Worm (Caenorhabditis elegans) whole organism, L2 larva: Measurements from ENCODE around the gene F40A3.1.

ENCODE experiments used
- C34F6.9 ChIP-seq: fragments of 150-350 bp; optimal IDR thresholded peaks from 2 replicates; lab custom pipeline; 2014; ENCODE audit warnings: missing biosample characterization, missing genetic modification characterization
- F13H6.1 ChIP-seq: sonication (generic microtip); optimal IDR thresholded peaks from 2 replicates; lab custom pipeline; 2016; ENCODE audit warnings: missing genetic modification characterization, missing compliant biosample characterization
- R02D3.7 ChIP-seq: fragments of 150-350 bp; optimal IDR thresholded peaks from 2 replicates; lab custom pipeline; 2014; ENCODE audit warnings: missing biosample characterization, missing genetic modification characterization
- Y55F3AM.14 ChIP-seq: fragments of 200-800 bp; sonication (Bioruptor generic); optimal IDR thresholded peaks from 2 replicates; lab custom pipeline; 2018; ENCODE audit warnings: mild to moderate bottlenecking, missing genetic modification characterization, missing compliant biosample characterization
- ama-1 ChIP-seq: fragments of 150-350 bp; optimal IDR thresholded peaks from 2 replicates; lab custom pipeline; 2018; ENCODE audit warnings: inconsistent platforms
- blmp-1 ChIP-seq: sonication (generic microtip); optimal IDR thresholded peaks from 2 replicates; lab custom pipeline; 2017; ENCODE audit warnings: missing genetic modification characterization, mild to moderate bottlenecking, missing compliant biosample characterization, antibody characterized with exemption, moderate library complexity; ENCODE audit not compliant: insufficient read depth
- ceh-16 ChIP-seq: fragments of 150-350 bp; optimal IDR thresholded peaks from 2 replicates; lab custom pipeline; 2014; ENCODE audit warnings: missing biosample characterization, missing genetic modification characterization
- ceh-82 ChIP-seq: fragments of 150-350 bp; optimal IDR thresholded peaks from 2 replicates; lab custom pipeline; 2014; ENCODE audit warnings: missing biosample characterization, missing genetic modification characterization
- crh-2 ChIP-seq: sonication (generic microtip); optimal IDR thresholded peaks from 2 replicates; lab custom pipeline; 2017; ENCODE audit warnings: missing biosample characterization, missing genetic modification characterization
- dmd-4 ChIP-seq: sonication (generic microtip); optimal IDR thresholded peaks from 2 replicates; lab custom pipeline; 2017; ENCODE audit warnings: missing biosample characterization, missing genetic modification characterization
- elt-1 ChIP-seq: fragments of 150-350 bp; optimal IDR thresholded peaks from 2 replicates; lab custom pipeline; 2014; ENCODE audit warnings: missing biosample characterization, missing genetic modification characterization
- elt-3 ChIP-seq: sonication (generic microtip); optimal IDR thresholded peaks from 2 replicates; lab custom pipeline; 2017; ENCODE audit warnings: missing biosample characterization, missing genetic modification characterization
- fos-1 ChIP-seq: fragments of 150-350 bp; optimal IDR thresholded peaks from 2 replicates; lab custom pipeline; 2014; ENCODE audit warnings: missing biosample characterization, missing genetic modification characterization
- lin-11 ChIP-seq: fragments of 150-350 bp; sonication (generic microtip); optimal IDR thresholded peaks from 2 replicates; lab custom pipeline; 2014; ENCODE audit warnings: missing biosample characterization, missing genetic modification characterization, inconsistent platforms, mixed read lengths
- lin-39 ChIP-seq: fragments of 150-350 bp; optimal IDR thresholded peaks from 2 replicates; lab custom pipeline; 2014; ENCODE audit warnings: missing biosample characterization, missing genetic modification reagents, missing genetic modification characterization
- lsy-2 ChIP-seq, 2 experiments: fragments of 150-350 bp in 1 of 2; sonication (generic microtip) in 1 of 2; optimal IDR thresholded peaks; 2 replicates each; lab custom pipeline; 2014 to 2017; ENCODE audit warnings: missing biosample characterization in 2 of 2, missing genetic modification characterization in 2 of 2
- mab-5 ChIP-seq: fragments of 150-350 bp; optimal IDR thresholded peaks from 2 replicates; lab custom pipeline; 2014; ENCODE audit warnings: missing biosample characterization, missing genetic modification characterization
- mdl-1 ChIP-seq, 2 experiments: fragments of 150-350 bp in 1 of 2; sonication (generic microtip) in 1 of 2; optimal IDR thresholded peaks; 2 replicates each; lab custom pipeline; 2017; ENCODE audit warnings: missing biosample characterization in 2 of 2, missing genetic modification characterization in 2 of 2
- nhr-10 ChIP-seq: sonication (generic microtip); optimal IDR thresholded peaks from 2 replicates; lab custom pipeline; 2017; ENCODE audit warnings: missing biosample characterization, missing genetic modification characterization
- nhr-12 ChIP-seq: fragments of 150-350 bp; optimal IDR thresholded peaks from 2 replicates; lab custom pipeline; 2014; ENCODE audit warnings: missing biosample characterization, missing genetic modification characterization
- nhr-21 ChIP-seq: fragments of 150-350 bp; optimal IDR thresholded peaks from 2 replicates; lab custom pipeline; 2014; ENCODE audit warnings: missing biosample characterization, missing genetic modification characterization
- nhr-23 ChIP-seq: fragments of 150-350 bp; optimal IDR thresholded peaks from 2 replicates; lab custom pipeline; 2014; ENCODE audit warnings: missing biosample characterization, missing genetic modification reagents, missing genetic modification characterization
- nhr-237 ChIP-seq: fragments of 150-350 bp; optimal IDR thresholded peaks from 2 replicates; lab custom pipeline; 2014; ENCODE audit warnings: missing biosample characterization, missing genetic modification characterization
- nhr-25 ChIP-seq: fragments of 150-350 bp; sonication (generic microtip); optimal IDR thresholded peaks from 3 replicates; lab custom pipeline; 2014; ENCODE audit warnings: missing biosample characterization, missing genetic modification characterization
- nhr-77 ChIP-seq: fragments of 150-350 bp; optimal IDR thresholded peaks from 2 replicates; lab custom pipeline; 2014; ENCODE audit warnings: missing biosample characterization, missing genetic modification characterization
- peb-1 ChIP-seq: fragments of 150-350 bp; optimal IDR thresholded peaks from 2 replicates; lab custom pipeline; 2014; ENCODE audit warnings: missing biosample characterization, missing genetic modification characterization
- sem-4 ChIP-seq: fragments of 150-350 bp; optimal IDR thresholded peaks from 2 replicates; lab custom pipeline; 2014; ENCODE audit warnings: missing biosample characterization, missing genetic modification reagents, missing genetic modification characterization
- skn-1 ChIP-seq: sonication (generic microtip); optimal IDR thresholded peaks from 2 replicates; lab custom pipeline; 2017; ENCODE audit warnings: missing biosample characterization, missing genetic modification characterization
- sma-3 ChIP-seq: sonication (generic microtip); optimal IDR thresholded peaks from 2 replicates; lab custom pipeline; 2016; ENCODE audit warnings: missing genetic modification reagents, missing genetic modification characterization, missing compliant biosample characterization
- sma-9 ChIP-seq, 2 experiments: fragments of 150-350 bp in 1 of 2; sonication (generic microtip) in 1 of 2; optimal IDR thresholded peaks; 2 replicates each; lab custom pipeline; 2014 to 2016; ENCODE audit warnings: missing genetic modification characterization in 2 of 2, mild to moderate bottlenecking in 1 of 2, missing biosample characterization in 1 of 2, missing compliant biosample characterization in 1 of 2, missing genetic modification reagents in 1 of 2, moderate library complexity in 1 of 2
- unc-39 ChIP-seq: fragments of 150-350 bp; optimal IDR thresholded peaks from 2 replicates; lab custom pipeline; 2014; ENCODE audit warnings: missing biosample characterization, missing genetic modification characterization
- unc-55 ChIP-seq: fragments of 150-350 bp; sonication (generic microtip); optimal IDR thresholded peaks from 3 replicates; lab custom pipeline; 2014; ENCODE audit warnings: missing biosample characterization, missing genetic modification reagents, missing genetic modification characterization
- unc-62 ChIP-seq: fragments of 150-350 bp; optimal IDR thresholded peaks from 2 replicates; lab custom pipeline; 2014; ENCODE audit warnings: missing biosample characterization, missing genetic modification reagents, missing genetic modification characterization
- zag-1 ChIP-seq: fragments of 150-350 bp; optimal IDR thresholded peaks from 2 replicates; lab custom pipeline; 2014; ENCODE audit warnings: missing biosample characterization, missing genetic modification characterization
- ztf-1 ChIP-seq: fragments of 200-800 bp; sonication (Bioruptor generic); conservative IDR thresholded peaks from 2 replicates; pipeline ENCODE4 v1.3.6; 2022; ENCODE audit warnings: missing genetic modification characterization, missing compliant biosample characterization
- ztf-11 ChIP-seq: sonication (generic microtip); optimal IDR thresholded peaks from 2 replicates; lab custom pipeline; 2017; ENCODE audit warnings: missing biosample characterization, missing genetic modification characterization
- ztf-4 ChIP-seq: fragments of 150-350 bp; optimal IDR thresholded peaks from 2 replicates; lab custom pipeline; 2014; ENCODE audit warnings: missing biosample characterization, missing genetic modification characterization

Gene F40A3.1

DNA sequence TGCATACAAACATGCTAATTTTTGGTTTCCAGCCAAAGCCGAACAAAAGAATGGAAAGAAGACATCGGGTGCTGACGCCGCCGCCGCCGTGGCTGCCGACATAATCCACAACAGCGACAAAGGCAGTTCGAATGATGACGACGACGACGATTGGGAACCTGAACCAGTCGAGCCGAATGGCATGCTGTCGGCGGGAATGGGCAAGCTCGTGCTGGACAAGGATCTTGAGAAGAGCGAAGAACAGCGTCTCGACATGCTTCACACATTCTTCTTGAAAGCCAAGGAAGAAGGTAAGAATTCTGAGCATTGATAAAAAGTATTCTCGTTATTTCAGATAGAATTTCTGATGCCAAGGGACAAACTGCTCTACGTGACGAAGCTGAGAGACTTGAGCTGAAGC, 34.7 kb upstream of the F40A3.1 start:
- no peak for TF ChIP-seq unc-55 (GFP tag; lab: Kevin White, UChicago)
- no peak for TF ChIP-seq ztf-4 (tag; lab: Kevin White, UChicago)
- TF ChIP-seq ztf-11 = no peak
- no peak for TF ChIP-seq sma-9 (GFP tag; optimal IDR thresholded peaks at IDR 0.05; lab: Kevin White, UChicago)
- no peak for TF ChIP-seq sma-9 (tag; optimal IDR thresholded peaks at IDR 0.05; lab: Kevin White, UChicago)
- no peak for TF ChIP-seq dmd-4 (tag; lab: Kevin White, UChicago)

DNA sequence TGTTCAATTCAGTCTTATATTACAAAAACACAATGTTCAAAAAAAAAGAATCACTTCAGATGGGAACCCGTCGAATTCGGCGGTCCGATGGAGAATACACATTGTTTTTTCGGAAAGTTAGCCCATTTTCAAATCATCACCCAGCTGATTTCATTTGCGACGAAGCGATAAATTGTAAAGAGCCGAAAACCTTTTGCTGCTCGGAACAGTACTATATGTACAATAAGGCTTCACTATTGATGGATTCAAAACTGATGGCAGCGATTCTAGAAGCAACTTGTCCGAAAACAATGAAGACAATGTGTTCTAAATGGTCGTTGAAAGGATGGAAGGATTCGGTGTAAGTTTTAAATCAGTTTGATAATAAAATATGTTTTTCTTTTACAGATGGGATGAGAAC, 33.4 kb upstream of the F40A3.1 start, which contains the start of gene C37C3.1:
TSS of gene C37C3.1 (plus strand) at position 33 of the 400 bp plus-strand sequence.
- peak; percentile 8 for TF ChIP-seq ama-1 (lab: Kevin White, UChicago)
- peak; percentile 23 for TF ChIP-seq crh-2 (tag; lab: Kevin White, UChicago)
- TF ChIP-seq unc-62 (GFP tag; lab: Kevin White, UChicago) = no peak
- peak; percentile 40 for TF ChIP-seq nhr-21 (tag; lab: Kevin White, UChicago)
- TF ChIP-seq nhr-25 (tag; lab: Kevin White, UChicago) = peak; percentile 3
- peak; percentile 5 for TF ChIP-seq sma-9 (GFP tag; optimal IDR thresholded peaks at IDR 0.05; lab: Kevin White, UChicago)
- no peak for TF ChIP-seq sma-9 (tag; optimal IDR thresholded peaks at IDR 0.05; lab: Kevin White, UChicago)
- TF ChIP-seq mdl-1 (tag; optimal IDR thresholded peaks at IDR 0.05; lab: Kevin White, UChicago) = no peak
- peak; percentile 37 for TF ChIP-seq sma-3 (GFP tag; lab: Kevin White, UChicago)

DNA sequence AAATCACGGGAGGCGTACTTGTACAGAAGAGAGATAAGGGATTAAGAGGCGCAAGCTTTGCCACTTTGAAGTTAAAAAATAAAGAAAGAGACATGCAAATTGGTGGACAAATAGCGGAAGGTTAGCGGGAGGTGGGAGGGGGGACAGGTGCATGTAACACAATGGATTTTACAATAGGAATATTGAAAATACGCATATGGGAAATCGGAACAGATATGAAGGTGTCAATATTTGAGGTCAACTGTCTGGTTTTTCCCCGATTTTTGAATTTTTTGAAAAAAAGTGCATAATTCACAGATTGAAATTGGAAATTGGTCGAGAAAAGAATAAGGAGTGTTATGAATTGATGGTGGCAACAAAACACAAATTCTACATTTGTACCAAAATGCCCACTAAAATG, 29.5 kb upstream of the F40A3.1 start, which contains the start of gene C37C3.17:
TSS of gene C37C3.17 (minus strand) at position 101 of the 400 bp plus-strand sequence.
- TF ChIP-seq nhr-10 (no peak), lsy-2 (tag; optimal IDR thresholded peaks at IDR 0.05; lab: Kevin White, UChicago) (no peak), dmd-4 (tag; lab: Kevin White, UChicago) (no peak), crh-2 (tag; lab: Kevin White, UChicago) (no peak), R02D3.7 (no peak), C34F6.9 (no peak), lin-39 (tag; lab: Kevin White, UChicago) (no peak), nhr-21 (tag; lab: Kevin White, UChicago) (no peak), Y55F3AM.14 (GFP tag; lab: Kevin White, UChicago) (no peak), nhr-77 (no peak), nhr-12 (no peak), sma-9 (GFP tag; optimal IDR thresholded peaks at IDR 0.05; lab: Kevin White, UChicago) (no peak), sma-9 (tag; optimal IDR thresholded peaks at IDR 0.05; lab: Kevin White, UChicago) (no peak), blmp-1 (tag; lab: Kevin White, UChicago) (no peak), peb-1 (tag; lab: Kevin White, UChicago) (no peak), nhr-23 (tag; lab: Kevin White, UChicago) (no peak), zag-1 (no peak), fos-1 (tag; lab: Kevin White, UChicago) (no peak)
- TF ChIP-seq, all 48 proteins: peak for 0

DNA sequence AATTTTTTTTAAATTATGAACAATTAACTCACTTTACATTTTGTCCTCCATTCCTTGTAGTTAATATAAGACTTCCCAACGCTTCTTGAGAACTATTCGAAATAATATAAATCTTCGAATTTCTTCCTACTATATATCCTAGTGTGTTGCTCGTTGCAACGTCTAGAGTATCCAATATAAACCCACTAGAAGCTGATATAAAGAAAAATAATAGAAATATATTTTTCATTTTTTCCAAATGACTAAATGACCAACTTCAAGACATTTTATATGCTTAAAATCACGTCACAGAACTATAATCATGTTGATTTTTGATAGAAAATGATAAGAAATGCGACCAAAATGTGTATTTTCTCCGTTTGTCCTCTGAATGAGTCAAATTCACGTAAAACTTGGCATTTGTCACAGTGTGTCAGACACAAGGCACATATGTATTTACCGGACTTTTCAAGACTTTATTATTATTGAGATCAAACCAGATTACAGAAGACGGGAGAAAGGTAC, 28.3 kb upstream of the F40A3.1 start, which contains the start of gene C37C3.10:
TSS of gene C37C3.10 (minus strand) at position 51 of the 504 bp plus-strand sequence.
- TF ChIP-seq elt-3 (tag; lab: Kevin White, UChicago) (no peak), fos-1 (tag; lab: Kevin White, UChicago) (peak; percentile 61)

DNA sequence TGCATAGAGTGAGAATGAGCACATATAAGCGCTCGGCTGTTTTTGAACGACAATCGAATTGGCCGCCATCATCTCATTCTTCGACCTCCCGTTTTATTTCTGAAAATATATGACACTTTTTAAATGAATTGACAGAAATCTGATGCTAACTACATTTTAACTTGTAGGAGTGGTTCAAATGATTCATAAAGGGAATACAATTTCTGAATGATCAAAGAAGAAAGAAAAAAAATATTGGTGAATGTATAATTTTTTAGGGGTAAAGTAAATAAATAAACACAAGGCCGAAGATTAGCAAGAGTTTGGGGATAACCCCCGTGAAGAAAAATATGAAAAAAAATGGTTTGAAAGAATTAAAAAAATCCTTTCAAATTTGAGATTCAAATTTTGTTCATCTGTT, 26.7 kb upstream of the F40A3.1 start, which contains the start of gene C37C3.11:
TSS of gene C37C3.11 (minus strand) at position 101 of the 400 bp plus-strand sequence.
- TF ChIP-seq lin-11 (tag; lab: Kevin White, UChicago) (no peak), F13H6.1 (no peak), ceh-16 (tag; lab: Kevin White, UChicago) (no peak), ceh-82 (tag; lab: Kevin White, UChicago) (no peak), unc-55 (GFP tag; lab: Kevin White, UChicago) (no peak), nhr-21 (tag; lab: Kevin White, UChicago) (no peak), nhr-23 (tag; lab: Kevin White, UChicago) (no peak), nhr-237 (no peak), sem-4 (no peak), crh-2 (tag; lab: Kevin White, UChicago) (no peak), unc-39 (no peak), unc-62 (GFP tag; lab: Kevin White, UChicago) (no peak), elt-1 (tag; lab: Kevin White, UChicago) (no peak), skn-1 (no peak), sma-9 (GFP tag; optimal IDR thresholded peaks at IDR 0.05; lab: Kevin White, UChicago) (no peak), sma-9 (tag; optimal IDR thresholded peaks at IDR 0.05; lab: Kevin White, UChicago) (no peak), mab-5 (tag; lab: Kevin White, UChicago) (no peak), ztf-1 (GFP tag; lab: Robert Waterston, UW) (no peak)
